Worm (Caenorhabditis elegans) whole organism, L1 larva: Measurements from ENCODE around the gene sax-1.

Source experiments
- C04F5.9 ChIP-seq: sonication (generic microtip); optimal IDR thresholded peaks from 2 replicates; lab custom pipeline; 2016; ENCODE audit warnings: missing genetic modification characterization, missing compliant biosample characterization
- C16A3.4 ChIP-seq: fragments of 150-350 bp; optimal IDR thresholded peaks from 2 replicates; lab custom pipeline; 2014; ENCODE audit warnings: missing biosample characterization, missing genetic modification characterization
- F16B12.6 ChIP-seq: fragments of 150-350 bp; optimal IDR thresholded peaks from 2 replicates; lab custom pipeline; 2014; ENCODE audit warnings: missing biosample characterization, missing genetic modification characterization
- aha-1 ChIP-seq: fragments of 150-350 bp; optimal IDR thresholded peaks from 2 replicates; lab custom pipeline; 2014; ENCODE audit warnings: missing biosample characterization, missing genetic modification characterization
- alr-1 ChIP-seq: fragments of 200-800 bp; sonication (Bioruptor generic); optimal IDR thresholded peaks from 2 replicates; lab custom pipeline; 2018; ENCODE audit warnings: borderline replicate concordance, mild to moderate bottlenecking, missing genetic modification characterization, missing compliant biosample characterization
- ama-1 ChIP-seq: fragments of 150-350 bp; optimal IDR thresholded peaks from 2 replicates; lab custom pipeline; 2014
- blmp-1 ChIP-seq: fragments of 150-350 bp; optimal IDR thresholded peaks from 2 replicates; lab custom pipeline; 2014; ENCODE audit warnings: missing biosample characterization, missing genetic modification characterization
- ceh-8 ChIP-seq: fragments of 200-800 bp; sonication (Bioruptor generic); optimal IDR thresholded peaks from 2 replicates; lab custom pipeline; 2018; ENCODE audit warnings: mild to moderate bottlenecking, missing genetic modification characterization, moderate library complexity, missing compliant biosample characterization
- ceh-88 ChIP-seq: fragments of 200-800 bp; sonication (Bioruptor generic); IDR thresholded peaks from 2 replicates; pipeline ENCODE4 v1.3.6; 2022; ENCODE audit warnings: missing genetic modification characterization, missing compliant biosample characterization
- ces-1 ChIP-seq: fragments of 150-350 bp; optimal IDR thresholded peaks from 2 replicates; lab custom pipeline; 2014; ENCODE audit warnings: missing biosample characterization, missing genetic modification reagents, missing genetic modification characterization
- dpl-1 ChIP-seq, 3 experiments: fragments of 150-350 bp in 2 of 3; sonication (generic microtip) in 1 of 3; optimal IDR thresholded peaks; 2 replicates each; lab custom pipeline; 2014 to 2017; ENCODE audit warnings: missing biosample characterization in 3 of 3, missing genetic modification characterization in 3 of 3, missing genetic modification reagents in 3 of 3
- dsc-1 ChIP-seq: sonication (generic microtip); optimal IDR thresholded peaks from 2 replicates; lab custom pipeline; 2016; ENCODE audit warnings: mild to moderate bottlenecking, missing genetic modification characterization, missing compliant biosample characterization
- efl-3 ChIP-seq: fragments of 200-800 bp; sonication (Bioruptor generic); optimal IDR thresholded peaks from 2 replicates; lab custom pipeline; 2018; ENCODE audit warnings: mild to moderate bottlenecking, missing genetic modification characterization, missing compliant biosample characterization
- egl-27 ChIP-seq, 2 experiments: fragments of 150-350 bp in 1 of 2; sonication (generic microtip); optimal IDR thresholded peaks; 3 replicates each; lab custom pipeline; 2017 to 2018; ENCODE audit warnings: missing biosample characterization in 2 of 2, missing genetic modification characterization in 2 of 2, missing genetic modification reagents in 2 of 2
- elt-2 ChIP-seq: sonication (generic microtip); optimal IDR thresholded peaks from 2 replicates; lab custom pipeline; 2016; ENCODE audit warnings: missing genetic modification characterization, mild to moderate bottlenecking, inconsistent platforms, missing compliant biosample characterization, missing genetic modification reagents
- elt-3 ChIP-seq, 6 experiments: fragments of 150-350 bp in 1 of 6; sonication (generic microtip); optimal IDR thresholded peaks; 2 replicates each; lab custom pipeline; 2017 to 2018; ENCODE audit warnings: missing biosample characterization in 6 of 6, missing genetic modification characterization in 6 of 6, inconsistent platforms in 1 of 6
- fkh-10 ChIP-seq: sonication (generic microtip); optimal IDR thresholded peaks from 2 replicates; lab custom pipeline; 2017; ENCODE audit warnings: missing biosample characterization, missing genetic modification reagents, missing genetic modification characterization
- fkh-4 ChIP-seq: sonication (generic microtip); optimal IDR thresholded peaks from 2 replicates; lab custom pipeline; 2016; ENCODE audit warnings: missing compliant biosample characterization, missing genetic modification characterization, borderline replicate concordance
- grh-1 ChIP-seq: fragments of 200-800 bp; sonication (Bioruptor generic); IDR thresholded peaks from 2 replicates; pipeline ENCODE4 v1.3.6; 2022; ENCODE audit warnings: missing genetic modification reagents, missing genetic modification characterization, missing compliant biosample characterization
- hlh-17 ChIP-seq: fragments of 200-800 bp; sonication (Bioruptor generic); optimal IDR thresholded peaks from 2 replicates; lab custom pipeline; 2018; ENCODE audit warnings: missing genetic modification characterization, mild to moderate bottlenecking, missing compliant biosample characterization, moderate library complexity, borderline replicate concordance
- hlh-4 ChIP-seq: sonication (generic microtip); optimal IDR thresholded peaks from 2 replicates; lab custom pipeline; 2016; ENCODE audit warnings: mild to moderate bottlenecking, missing genetic modification characterization, missing compliant biosample characterization
- hpl-2 ChIP-seq: fragments of 150-350 bp; optimal IDR thresholded peaks from 2 replicates; lab custom pipeline; 2014; ENCODE audit warnings: missing biosample characterization, missing genetic modification reagents, missing genetic modification characterization
- irx-1 ChIP-seq: sonication (generic microtip); optimal IDR thresholded peaks from 2 replicates; lab custom pipeline; 2016; ENCODE audit warnings: missing genetic modification characterization, missing compliant biosample characterization
- isw-1 ChIP-seq: fragments of 200-800 bp; sonication (Bioruptor generic); IDR thresholded peaks from 2 replicates; pipeline ENCODE4 v1.3.6; 2022; ENCODE audit warnings: missing genetic modification characterization, missing compliant biosample characterization
- jun-1 ChIP-seq: fragments of 150-350 bp; optimal IDR thresholded peaks from 2 replicates; lab custom pipeline; 2014; ENCODE audit warnings: missing biosample characterization, missing genetic modification reagents, missing genetic modification characterization
- lin-13 ChIP-seq: fragments of 150-350 bp; optimal IDR thresholded peaks from 2 replicates; lab custom pipeline; 2014; ENCODE audit warnings: missing biosample characterization, missing genetic modification reagents, missing genetic modification characterization
- lin-14 ChIP-seq: fragments of 200-800 bp; sonication (Bioruptor generic); optimal IDR thresholded peaks from 2 replicates; lab custom pipeline; 2018; ENCODE audit warnings: mild to moderate bottlenecking, missing genetic modification characterization, moderate library complexity, missing compliant biosample characterization
- lin-15B ChIP-seq: fragments of 150-350 bp; sonication (generic microtip); optimal IDR thresholded peaks from 3 replicates; lab custom pipeline; 2014; ENCODE audit warnings: missing biosample characterization, missing genetic modification characterization
- lir-3 ChIP-seq: sonication (generic microtip); optimal IDR thresholded peaks from 2 replicates; lab custom pipeline; 2016; ENCODE audit warnings: mild to moderate bottlenecking, missing genetic modification characterization, moderate library complexity, missing compliant biosample characterization; ENCODE audit not compliant: poor library complexity
- mdl-1 ChIP-seq, 2 experiments: fragments of 150-350 bp; optimal IDR thresholded peaks; 2 replicates each; lab custom pipeline; 2014 to 2017; ENCODE audit warnings: missing biosample characterization in 2 of 2, missing genetic modification characterization in 2 of 2, inconsistent platforms in 1 of 2
- mef-2 ChIP-seq: fragments of 150-350 bp; optimal IDR thresholded peaks from 2 replicates; lab custom pipeline; 2014; ENCODE audit warnings: missing biosample characterization, missing genetic modification characterization
- nhr-11 ChIP-seq: fragments of 150-350 bp; optimal IDR thresholded peaks from 2 replicates; lab custom pipeline; 2014; ENCODE audit warnings: missing biosample characterization, missing genetic modification characterization
- nhr-19 ChIP-seq: fragments of 200-800 bp; sonication (Bioruptor generic); conservative IDR thresholded peaks from 2 replicates; pipeline ENCODE4 v1.3.6; 2022; ENCODE audit warnings: missing genetic modification characterization, missing compliant biosample characterization
- nhr-20 ChIP-seq: sonication (generic microtip); optimal IDR thresholded peaks from 2 replicates; lab custom pipeline; 2016; ENCODE audit warnings: mild to moderate bottlenecking, missing genetic modification characterization, missing compliant biosample characterization
- nhr-237 ChIP-seq: fragments of 150-350 bp; optimal IDR thresholded peaks from 2 replicates; lab custom pipeline; 2014; ENCODE audit warnings: missing biosample characterization, missing genetic modification characterization
- nhr-47 ChIP-seq: sonication (generic microtip); optimal IDR thresholded peaks from 2 replicates; lab custom pipeline; 2016; ENCODE audit warnings: mild to moderate bottlenecking, missing genetic modification characterization, moderate library complexity, missing compliant biosample characterization
- nhr-71 ChIP-seq: sonication (generic microtip); optimal IDR thresholded peaks from 2 replicates; lab custom pipeline; 2016; ENCODE audit warnings: mild to moderate bottlenecking, missing genetic modification characterization, moderate library complexity, missing compliant biosample characterization
- nhr-76 ChIP-seq: sonication (generic microtip); optimal IDR thresholded peaks from 2 replicates; lab custom pipeline; 2017; ENCODE audit warnings: missing biosample characterization, missing genetic modification characterization
- nhr-77 ChIP-seq: fragments of 150-350 bp; optimal IDR thresholded peaks from 2 replicates; lab custom pipeline; 2014; ENCODE audit warnings: missing biosample characterization, missing genetic modification characterization
- nhr-90 ChIP-seq: sonication (generic microtip); optimal IDR thresholded peaks from 2 replicates; lab custom pipeline; 2016; ENCODE audit warnings: mild to moderate bottlenecking, missing genetic modification characterization, missing compliant biosample characterization; ENCODE audit not compliant: poor library complexity
- pag-3 ChIP-seq: sonication (generic microtip); optimal IDR thresholded peaks from 2 replicates; lab custom pipeline; 2017; ENCODE audit warnings: missing genetic modification characterization, mild to moderate bottlenecking, missing compliant biosample characterization, antibody characterized with exemption, borderline replicate concordance; ENCODE audit not compliant: insufficient read depth
- pax-3 ChIP-seq: fragments of 200-800 bp; sonication (Bioruptor generic); optimal IDR thresholded peaks from 2 replicates; lab custom pipeline; 2018; ENCODE audit warnings: mild to moderate bottlenecking, missing genetic modification characterization, moderate library complexity, missing compliant biosample characterization
- rnt-1 ChIP-seq: sonication (generic microtip); optimal IDR thresholded peaks from 2 replicates; lab custom pipeline; 2016; ENCODE audit warnings: mild to moderate bottlenecking, missing genetic modification characterization, moderate library complexity, missing compliant biosample characterization
- sptf-1 ChIP-seq: fragments of 150-350 bp; optimal IDR thresholded peaks from 2 replicates; lab custom pipeline; 2014; ENCODE audit warnings: missing biosample characterization, missing genetic modification characterization
- unc-130 ChIP-seq: fragments of 150-350 bp; optimal IDR thresholded peaks from 2 replicates; lab custom pipeline; 2017; ENCODE audit warnings: missing biosample characterization, missing genetic modification characterization, inconsistent platforms
- unc-86 ChIP-seq: sonication (generic microtip); optimal IDR thresholded peaks from 2 replicates; lab custom pipeline; 2016; ENCODE audit warnings: missing genetic modification characterization, missing compliant biosample characterization
- vab-15 ChIP-seq: sonication (generic microtip); optimal IDR thresholded peaks from 2 replicates; lab custom pipeline; 2017; ENCODE audit warnings: missing genotype, mild to moderate bottlenecking, missing genetic modification characterization, missing compliant biosample characterization
- xbp-1 ChIP-seq: sonication (generic microtip); optimal IDR thresholded peaks from 2 replicates; lab custom pipeline; 2016; ENCODE audit warnings: missing genetic modification characterization, missing compliant biosample characterization
- zag-1 ChIP-seq: fragments of 150-350 bp; optimal IDR thresholded peaks from 2 replicates; lab custom pipeline; 2014; ENCODE audit warnings: missing biosample characterization, missing genetic modification characterization
- zip-4 ChIP-seq: fragments of 200-800 bp; sonication (Bioruptor generic); optimal IDR thresholded peaks from 2 replicates; lab custom pipeline; 2018; ENCODE audit warnings: mild to moderate bottlenecking, missing genetic modification characterization, moderate library complexity, missing compliant biosample characterization
- ztf-11 ChIP-seq, 2 experiments: sonication (generic microtip); optimal IDR thresholded peaks; 2 replicates each; lab custom pipeline; 2016 to 2017; ENCODE audit warnings: missing genetic modification characterization in 2 of 2, missing biosample characterization in 1 of 2, missing compliant biosample characterization in 1 of 2
- ztf-4 ChIP-seq: fragments of 150-350 bp; optimal IDR thresholded peaks from 2 replicates; lab custom pipeline; 2014; ENCODE audit warnings: missing biosample characterization, missing genetic modification characterization

sax-1 gene

DNA sequence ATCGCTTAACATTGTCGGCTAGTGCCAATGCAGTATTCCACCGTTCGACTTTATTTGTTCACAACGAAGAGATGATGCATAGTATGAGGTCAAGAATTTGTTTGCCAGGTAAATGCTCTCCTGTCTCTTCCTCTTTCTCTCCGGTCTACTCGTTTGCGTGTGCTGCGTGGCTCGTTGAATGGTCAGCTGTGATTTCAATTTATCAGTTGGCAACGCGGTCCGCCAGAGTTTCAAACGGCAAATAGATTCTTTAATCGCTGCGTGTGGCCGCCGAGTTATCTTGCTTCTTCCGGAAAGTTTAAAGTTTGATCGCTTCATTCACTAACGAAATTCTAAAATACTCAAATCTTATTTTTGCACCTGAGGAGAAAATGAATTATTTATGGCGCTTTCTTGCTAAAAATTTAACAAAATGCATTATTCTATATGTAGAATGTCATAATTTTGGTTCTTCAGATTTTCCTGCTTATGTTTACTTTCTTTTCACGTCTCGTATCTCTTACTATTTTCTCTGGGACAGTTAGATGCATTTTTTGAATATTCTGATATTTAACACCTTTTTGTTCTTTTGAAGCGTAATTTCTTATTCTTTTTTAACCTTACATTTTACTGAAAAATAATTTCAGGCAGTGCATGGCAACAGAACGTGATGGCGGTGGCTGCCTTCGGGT lies 30.7 kb upstream of the sax-1 start, which contains the start of gene tsp-17:
TSS of gene tsp-17 (plus strand) at position 621 of the 671 bp plus-strand sequence.
- TF ChIP-seq nhr-20 (tag; lab: Kevin White, UChicago) (no peak), pax-3 (tag; lab: Kevin White, UChicago) (no peak), hpl-2 (GFP tag; lab: Kevin White, UChicago) (no peak), pag-3 (tag; lab: Kevin White, UChicago) (peak; percentile 80), C16A3.4 (tag; lab: Kevin White, UChicago) (no peak), fkh-4 (tag; lab: Kevin White, UChicago) (no peak), nhr-90 (tag; lab: Kevin White, UChicago) (no peak), rnt-1 (tag; lab: Kevin White, UChicago) (peak; percentile 58), nhr-76 (tag; lab: Kevin White, UChicago) (no peak), egl-27 (tag; optimal IDR thresholded peaks at IDR 0.05; lab: Kevin White, UChicago) (no peak), lin-14 (GFP tag; lab: Kevin White, UChicago) (peak; percentile 37), unc-130 (tag; lab: Kevin White, UChicago) (peak; percentile 24), vab-15 (tag; lab: Kevin White, UChicago) (no peak), C04F5.9 (no peak), zip-4 (GFP tag; lab: Kevin White, UChicago) (no peak), hlh-4 (no peak), jun-1 (tag; lab: Kevin White, UChicago) (no peak), unc-86 (no peak), nhr-237 (tag; lab: Kevin White, UChicago) (no peak), zag-1 (tag; lab: Kevin White, UChicago) (no peak), ces-1 (GFP tag; lab: Kevin White, UChicago) (no peak), aha-1 (tag; lab: Kevin White, UChicago) (no peak), ztf-4 (tag; lab: Kevin White, UChicago) (no peak), mdl-1 (tag; optimal IDR thresholded peaks at IDR 0.05; lab: Kevin White, UChicago) (peak in 1 of 2 experiments; percentile 13), efl-3 (GFP tag; lab: Kevin White, UChicago) (no peak), nhr-47 (tag; lab: Kevin White, UChicago) (no peak), elt-2 (tag; lab: Kevin White, UChicago) (peak; percentile 7), fkh-10 (GFP tag; lab: Kevin White, UChicago) (no peak), grh-1 (no peak), nhr-19 (GFP tag; lab: Robert Waterston, UW) (no peak), ceh-8 (no peak), dpl-1 (GFP tag; optimal IDR thresholded peaks at IDR 0.05; lab: Kevin White, UChicago) (no peak), F16B12.6 (tag; lab: Kevin White, UChicago) (no peak), nhr-77 (tag; lab: Kevin White, UChicago) (no peak), ztf-11 (tag; optimal IDR thresholded peaks at IDR 0.05; lab: Kevin White, UChicago) (no peak), isw-1 (GFP tag; lab: Robert Waterston, UW) (no peak), lin-13 (GFP tag; lab: Kevin White, UChicago) (no peak), ama-1 (lab: Kevin White, UChicago) (no peak), lin-15B (tag; lab: Kevin White, UChicago) (no peak), nhr-11 (tag; lab: Kevin White, UChicago) (no peak), alr-1 (tag; lab: Kevin White, UChicago) (no peak), hlh-17 (GFP tag; lab: Kevin White, UChicago) (no peak), blmp-1 (no peak), mef-2 (tag; lab: Kevin White, UChicago) (no peak), lir-3 (tag; lab: Kevin White, UChicago) (no peak), sptf-1 (tag; lab: Kevin White, UChicago) (no peak), dsc-1 (tag; lab: Kevin White, UChicago) (no peak), nhr-71 (tag; lab: Kevin White, UChicago) (peak; percentile 35), xbp-1 (tag; lab: Kevin White, UChicago) (no peak), irx-1 (no peak), elt-3 (tag; optimal IDR thresholded peaks at IDR 0.05; lab: Kevin White, UChicago) (no peak), ceh-88 (GFP tag; lab: Robert Waterston, UW) (no peak)
